Fruit fly (Drosophila melanogaster) whole organism, embryonic: ENCODE results near the gene red.

ENCODE experiments used
- Atf6 ChIP-seq: fragments of 200-800 bp; sonication (Bioruptor generic); IDR thresholded peaks from 2 replicates; pipeline ENCODE4 v1.3.6; 2022; ENCODE audit warnings: missing biosample characterization, missing genetic modification characterization
- Blimp-1 ChIP-seq: fragments of 200-800 bp; sonication (Bioruptor generic); optimal IDR thresholded peaks from 3 replicates; lab custom pipeline; 2018; ENCODE audit warnings: missing biosample characterization, missing genetic modification characterization, mild to moderate bottlenecking, moderate library complexity, missing genetic modification reagents
- CG1024 ChIP-seq: fragments of 200-800 bp; sonication (Bioruptor generic); IDR thresholded peaks from 2 replicates; pipeline ENCODE4 v1.3.6; 2022; ENCODE audit warnings: missing biosample characterization, missing genetic modification characterization
- CG10431 ChIP-seq: fragments of 200-800 bp; sonication (Bioruptor generic); optimal IDR thresholded peaks from 3 replicates; lab custom pipeline; 2018; ENCODE audit warnings: missing biosample characterization, mild to moderate bottlenecking, missing genetic modification characterization
- CG10543 ChIP-seq: fragments of 200-800 bp; sonication (Bioruptor generic); optimal IDR thresholded peaks from 3 replicates; lab custom pipeline; 2017; ENCODE audit warnings: missing biosample characterization, mild to moderate bottlenecking, missing genetic modification characterization, moderate library complexity
- CG11723 ChIP-seq: fragments of 200-800 bp; sonication (Bioruptor generic); optimal IDR thresholded peaks from 2 replicates; lab custom pipeline; 2017; ENCODE audit warnings: missing biosample characterization, mild to moderate bottlenecking, missing genetic modification characterization
- CG12071 ChIP-seq: fragments of 200-800 bp; sonication (Bioruptor generic); optimal IDR thresholded peaks from 3 replicates; lab custom pipeline; 2018; ENCODE audit warnings: missing biosample characterization, mild to moderate bottlenecking, missing genetic modification characterization
- CG12104 ChIP-seq: fragments of 200-800 bp; sonication (Bioruptor generic); optimal IDR thresholded peaks from 3 replicates; lab custom pipeline; 2016; ENCODE audit warnings: missing biosample characterization, missing genetic modification characterization
- CG12391 ChIP-seq: fragments of 200-800 bp; sonication (Bioruptor generic); optimal IDR thresholded peaks from 3 replicates; lab custom pipeline; 2018; ENCODE audit warnings: missing biosample characterization, mild to moderate bottlenecking, missing genetic modification characterization, moderate library complexity
- CG13296 ChIP-seq: fragments of 200-800 bp; sonication (Bioruptor generic); optimal IDR thresholded peaks from 3 replicates; lab custom pipeline; 2018; ENCODE audit warnings: missing biosample characterization, mild to moderate bottlenecking, missing genetic modification characterization
- CG15011 ChIP-seq: fragments of 200-800 bp; sonication (Bioruptor generic); optimal IDR thresholded peaks from 3 replicates; lab custom pipeline; 2018; ENCODE audit warnings: missing biosample characterization, mild to moderate bottlenecking, missing genetic modification characterization
- CG15696 ChIP-seq: fragments of 200-800 bp; sonication (Bioruptor generic); optimal IDR thresholded peaks from 2 replicates; lab custom pipeline; 2019; ENCODE audit warnings: missing biosample characterization, mild to moderate bottlenecking, missing genetic modification characterization, moderate library complexity
- CG17912 ChIP-seq: fragments of 200-800 bp; sonication (Bioruptor generic); optimal IDR thresholded peaks from 2 replicates; lab custom pipeline; 2018; ENCODE audit warnings: missing biosample characterization, mild to moderate bottlenecking, missing genetic modification characterization
- CG1832 ChIP-seq: fragments of 200-800 bp; sonication (Bioruptor generic); optimal IDR thresholded peaks from 2 replicates; lab custom pipeline; 2017; ENCODE audit warnings: missing biosample characterization, mild to moderate bottlenecking, missing genetic modification characterization, inconsistent platforms
- CG18619 ChIP-seq: fragments of 200-800 bp; sonication (Bioruptor generic); optimal IDR thresholded peaks from 3 replicates; lab custom pipeline; 2017; ENCODE audit warnings: missing biosample characterization, mild to moderate bottlenecking, missing genetic modification characterization
- CG2712 ChIP-seq: fragments of 200-800 bp; optimal IDR thresholded peaks from 3 replicates; lab custom pipeline; 2019; ENCODE audit warnings: missing biosample characterization, mild to moderate bottlenecking, missing genetic modification characterization, moderate library complexity
- CG5180 ChIP-seq: fragments of 200-800 bp; sonication (Bioruptor generic); optimal IDR thresholded peaks from 3 replicates; lab custom pipeline; 2017; ENCODE audit warnings: missing biosample characterization, missing genetic modification characterization, mild to moderate bottlenecking, moderate library complexity, missing genetic modification reagents
- CG5953 ChIP-seq: fragments of 200-800 bp; sonication (Bioruptor generic); IDR thresholded peaks from 2 replicates; pipeline ENCODE4 v1.3.6; 2022; ENCODE audit warnings: missing biosample characterization, missing genetic modification characterization
- CG6175 ChIP-seq: fragments of 200-800 bp; sonication (Bioruptor generic); IDR thresholded peaks from 3 replicates; pipeline ENCODE4 v1.3.6; 2022; ENCODE audit warnings: missing biosample characterization, missing genetic modification characterization
- CG7745 ChIP-seq: fragments of 200-800 bp; sonication (Bioruptor generic); optimal IDR thresholded peaks from 2 replicates; lab custom pipeline; 2018; ENCODE audit warnings: missing biosample characterization, mild to moderate bottlenecking, missing genetic modification characterization, moderate library complexity
- CG7987 ChIP-seq: fragments of 200-800 bp; sonication (Bioruptor generic); optimal IDR thresholded peaks from 2 replicates; lab custom pipeline; 2018; ENCODE audit warnings: missing biosample characterization, mild to moderate bottlenecking, missing genetic modification characterization, moderate library complexity
- CG8924 ChIP-seq: fragments of 200-800 bp; optimal IDR thresholded peaks from 3 replicates; lab custom pipeline; 2019; ENCODE audit warnings: missing biosample characterization, mild to moderate bottlenecking, missing genetic modification characterization, moderate library complexity
- CG9609 ChIP-seq: fragments of 200-800 bp; sonication (Bioruptor generic); optimal IDR thresholded peaks from 3 replicates; lab custom pipeline; 2016; ENCODE audit warnings: missing biosample characterization, missing genetic modification characterization
- Fer1 ChIP-seq: fragments of 200-800 bp; sonication (Bioruptor generic); optimal IDR thresholded peaks from 2 replicates; lab custom pipeline; 2017; ENCODE audit warnings: missing biosample characterization, mild to moderate bottlenecking, missing genetic modification characterization
- Kr ChIP-seq: fragments of 200-800 bp; sonication (Bioruptor generic); optimal IDR thresholded peaks from 2 replicates; lab custom pipeline; 2017; ENCODE audit warnings: missing biosample characterization, mild to moderate bottlenecking, missing genetic modification characterization
- MESR4 ChIP-seq: fragments of 200-800 bp; sonication (Bioruptor generic); optimal IDR thresholded peaks from 2 replicates; lab custom pipeline; 2018; ENCODE audit warnings: missing biosample characterization, mild to moderate bottlenecking, missing genetic modification characterization, moderate library complexity
- Oaz ChIP-seq: fragments of 200-800 bp; sonication (Bioruptor generic); IDR thresholded peaks from 2 replicates; pipeline ENCODE4 v1.3.6; 2022; ENCODE audit warnings: missing biosample characterization, missing genetic modification characterization
- Sry-β ChIP-seq: fragments of 200-800 bp; sonication (Bioruptor generic); optimal IDR thresholded peaks from 2 replicates; lab custom pipeline; 2018; ENCODE audit warnings: missing biosample characterization, mild to moderate bottlenecking, missing genetic modification characterization, moderate library complexity
- Xrp1 ChIP-seq: fragments of 200-800 bp; sonication (Bioruptor generic); IDR thresholded peaks from 2 replicates; pipeline ENCODE4 v1.3.6; 2022; ENCODE audit warnings: missing biosample characterization, missing genetic modification characterization
- ac ChIP-seq: fragments of 200-800 bp; sonication (Bioruptor generic); optimal IDR thresholded peaks from 3 replicates; lab custom pipeline; 2017; ENCODE audit warnings: missing biosample characterization, mild to moderate bottlenecking, missing genetic modification characterization
- caup ChIP-seq: fragments of 200-800 bp; sonication (Bioruptor generic); optimal IDR thresholded peaks from 3 replicates; lab custom pipeline; 2017; ENCODE audit warnings: missing biosample characterization, mild to moderate bottlenecking, missing genetic modification characterization, moderate library complexity; ENCODE audit not compliant: severe bottlenecking
- ci ChIP-seq: fragments of 200-800 bp; sonication (Bioruptor generic); IDR thresholded peaks from 3 replicates; pipeline ENCODE4 v1.3.6; 2022; ENCODE audit warnings: missing biosample characterization, missing genetic modification characterization
- danr ChIP-seq: fragments of 200-800 bp; sonication (Bioruptor generic); IDR thresholded peaks from 2 replicates; pipeline ENCODE4 v1.3.6; 2022; ENCODE audit warnings: missing biosample characterization, missing genetic modification characterization
- exex ChIP-seq: fragments of 200-800 bp; sonication (Bioruptor generic); optimal IDR thresholded peaks from 4 replicates; lab custom pipeline; 2018; ENCODE audit warnings: missing biosample characterization, mild to moderate bottlenecking, missing genetic modification characterization, moderate library complexity
- fd64A ChIP-seq: fragments of 200-800 bp; sonication (Bioruptor generic); optimal IDR thresholded peaks from 3 replicates; lab custom pipeline; 2018; ENCODE audit warnings: missing biosample characterization, mild to moderate bottlenecking, missing genetic modification characterization
- gfzf ChIP-seq: fragments of 200-800 bp; sonication (Bioruptor generic); optimal IDR thresholded peaks from 2 replicates; lab custom pipeline; 2016; ENCODE audit warnings: missing biosample characterization, mild to moderate bottlenecking, missing genetic modification characterization, moderate library complexity
- ind ChIP-seq: fragments of 200-800 bp; sonication (Bioruptor generic); optimal IDR thresholded peaks from 3 replicates; lab custom pipeline; 2016; ENCODE audit warnings: missing biosample characterization, missing genetic modification characterization
- lab ChIP-seq: fragments of 200-800 bp; sonication (Bioruptor generic); optimal IDR thresholded peaks from 3 replicates; lab custom pipeline; 2017; ENCODE audit warnings: missing biosample characterization, missing genetic modification characterization, mild to moderate bottlenecking, moderate library complexity, missing genetic modification reagents
- oc ChIP-seq: fragments of 200-800 bp; sonication (Bioruptor generic); optimal IDR thresholded peaks from 2 replicates; lab custom pipeline; 2018; ENCODE audit warnings: missing biosample characterization, mild to moderate bottlenecking, missing genetic modification characterization, moderate library complexity
- org-1 ChIP-seq: fragments of 200-800 bp; sonication (Bioruptor generic); optimal IDR thresholded peaks from 2 replicates; lab custom pipeline; 2017; ENCODE audit warnings: missing biosample characterization, missing genetic modification characterization
- pros ChIP-seq: fragments of 200-800 bp; sonication (Bioruptor generic); optimal IDR thresholded peaks from 3 replicates; lab custom pipeline; 2019; ENCODE audit warnings: missing biosample characterization, mild to moderate bottlenecking, missing genetic modification characterization, moderate library complexity
- pzg ChIP-seq: fragments of 200-800 bp; sonication (Bioruptor generic); optimal IDR thresholded peaks from 3 replicates; lab custom pipeline; 2018; ENCODE audit warnings: missing biosample characterization, mild to moderate bottlenecking, missing genetic modification characterization, moderate library complexity
- ranshi ChIP-seq: fragments of 200-800 bp; sonication (Bioruptor generic); IDR thresholded peaks from 2 replicates; pipeline ENCODE4 v1.3.6; 2022; ENCODE audit warnings: missing biosample characterization, missing genetic modification characterization
- sc ChIP-seq, 3 experiments: fragments of >200 bp in 2 of 3; fragments of 200-800 bp in 1 of 3; sonication (Bioruptor generic) in 1 of 3; optimal IDR thresholded peaks; 2 replicates in 2 of 3; 3 replicates in 1 of 3; lab custom pipeline; 2017; ENCODE audit warnings: mild to moderate bottlenecking in 1 of 3, missing biosample characterization in 1 of 3, missing genetic modification characterization in 1 of 3, missing genetic modification reagents in 1 of 3
- scrt ChIP-seq: fragments of 200-800 bp; sonication (Bioruptor generic); optimal IDR thresholded peaks from 2 replicates; lab custom pipeline; 2018; ENCODE audit warnings: missing biosample characterization, mild to moderate bottlenecking, missing genetic modification characterization, moderate library complexity
- slp2 ChIP-seq: fragments of 200-800 bp; sonication (Bioruptor generic); optimal IDR thresholded peaks from 2 replicates; lab custom pipeline; 2016; ENCODE audit warnings: missing biosample characterization, missing genetic modification characterization
- sqz ChIP-seq: fragments of 200-800 bp; sonication (Bioruptor generic); optimal IDR thresholded peaks from 3 replicates; lab custom pipeline; 2018; ENCODE audit warnings: missing biosample characterization, mild to moderate bottlenecking, missing genetic modification characterization
- sug ChIP-seq: fragments of 200-800 bp; optimal IDR thresholded peaks from 2 replicates; lab custom pipeline; 2019; ENCODE audit warnings: missing biosample characterization, mild to moderate bottlenecking, missing genetic modification characterization, moderate library complexity
- tna ChIP-seq: fragments of 200-800 bp; sonication (Bioruptor generic); IDR thresholded peaks from 2 replicates; pipeline ENCODE4 v1.3.6; 2022; ENCODE audit warnings: missing biosample characterization, missing genetic modification characterization; ENCODE audit not compliant: partially characterized antibody

The red gene

dm6 chr3R:14299891-14300290 lies 11.0 kb downstream of the red start (continued):
- TF ChIP-seq ci: peak; percentile 81; the same call in 2 of the 3 replicates
- peak; percentile 70 for TF ChIP-seq sug (tag; lab: Kevin White, UChicago)
- TF ChIP-seq slp2 (GFP tag; lab: Kevin White, UChicago): no peak
- peak; percentile 31 for TF ChIP-seq CG2712 (tag; lab: Kevin White, UChicago)
- TF ChIP-seq CG17912: peak; percentile 42
- TF ChIP-seq CG5180 (GFP tag; lab: Kevin White, UChicago): peak; percentile 65
- peak; percentile 85 for TF ChIP-seq pros (GFP tag; lab: Kevin White, UChicago)
- TF ChIP-seq CG11723: peak; percentile 42
- TF ChIP-seq CG1832 (GFP tag; lab: Kevin White, UChicago): no peak
- peak; percentile 35; the same call in 1 of the 2 replicates for TF ChIP-seq Xrp1
- peak; percentile 37 for TF ChIP-seq CG15696
- peak; percentile 62 for TF ChIP-seq Fer1 (GFP tag; lab: Kevin White, UChicago)
- TF ChIP-seq Blimp-1 (GFP tag; lab: Kevin White, UChicago): peak; percentile 52
- 0 out of 2 replicates have a peak, but pooled peaks have one; percentile 30 for TF ChIP-seq CG1024 (GFP tag; lab: Robert Waterston, UW)
- TF ChIP-seq Sry-β: peak; percentile 3
- TF ChIP-seq tna: no peak
- no peak for TF ChIP-seq CG12391 (tag; lab: Kevin White, UChicago)
- TF ChIP-seq CG8924 (tag; lab: Kevin White, UChicago): peak; percentile 9
- TF ChIP-seq org-1: no peak
- peak; percentile 22 for TF ChIP-seq scrt (GFP tag; lab: Kevin White, UChicago)
- no peak for TF ChIP-seq ac (GFP tag; lab: Kevin White, UChicago)
- TF ChIP-seq CG15011 (GFP tag; lab: Kevin White, UChicago): peak; percentile 26
- peak; percentile 71 for TF ChIP-seq CG7987 (GFP tag; lab: Kevin White, UChicago)
- peak; percentile 7; the same call in 1 of the 2 replicates for TF ChIP-seq ranshi (GFP tag; lab: Robert Waterston, UW)
- TF ChIP-seq fd64A (GFP tag; lab: Kevin White, UChicago): peak; percentile 82
- TF ChIP-seq CG10543 (GFP tag; lab: Kevin White, UChicago): peak; percentile 38
- TF ChIP-seq Oaz: no peak
- TF ChIP-seq CG7745: no peak
- TF ChIP-seq lab (GFP tag; lab: Kevin White, UChicago): peak; percentile 67
- no peak for TF ChIP-seq danr (GFP tag; lab: Robert Waterston, UW)
- TF ChIP-seq CG9609 (GFP tag; lab: Kevin White, UChicago): no peak
- no peak for TF ChIP-seq CG18619 (GFP tag; lab: Kevin White, UChicago)
- TF ChIP-seq ind (GFP tag; lab: Kevin White, UChicago): no peak
- no peak for TF ChIP-seq CG6175
- no peak for TF ChIP-seq gfzf (GFP tag; lab: Kevin White, UChicago)
- peak; percentile 62 for TF ChIP-seq CG13296 (GFP tag; lab: Kevin White, UChicago)
- TF ChIP-seq CG10431 (GFP tag; lab: Kevin White, UChicago): peak; percentile 47
- TF ChIP-seq Atf6 (GFP tag; lab: Robert Waterston, UW): no peak
- peak; percentile 80 for TF ChIP-seq CG12071
- no peak for TF ChIP-seq CG5953 (GFP tag; lab: Robert Waterston, UW)
- TF ChIP-seq MESR4 (GFP tag; lab: Kevin White, UChicago): no peak
- TF ChIP-seq exex (tag; lab: Kevin White, UChicago): peak; percentile 0
- TF ChIP-seq CG12104 (GFP tag; lab: Kevin White, UChicago): peak; percentile 13
- TF ChIP-seq pzg: no peak
- no peak for TF ChIP-seq Kr (GFP tag; lab: Kevin White, UChicago)
- peak; percentile 72 for TF ChIP-seq oc (tag; lab: Kevin White, UChicago)
- TF ChIP-seq sqz: peak; percentile 60
- TF ChIP-seq sc (optimal IDR thresholded peaks at IDR 0.05; lab: Kevin White, UChicago): no peak
- no peak for TF ChIP-seq sc (GFP tag; optimal IDR thresholded peaks at IDR 0.05; lab: Kevin White, UChicago)
- no peak for TF ChIP-seq caup (GFP tag; lab: Kevin White, UChicago)
